Fruit fly (Drosophila melanogaster) Kc167 (cell line): ENCODE measurements around the gene CG18262.

Source experiments
- Myc ChIP-seq: fragments of >200 bp; optimal IDR thresholded peaks from 2 replicates; lab custom pipeline; 2017; ENCODE audit warnings: missing external identifiers
- Sin3A ChIP-seq: fragments of >200 bp; optimal IDR thresholded peaks from 2 replicates; lab custom pipeline; 2018; ENCODE audit warnings: missing external identifiers
- h ChIP-seq: fragments of >200 bp; optimal IDR thresholded peaks from 3 replicates; lab custom pipeline; 2018; ENCODE audit warnings: missing external identifiers
- insv ChIP-seq: fragments of >200 bp; optimal IDR thresholded peaks from 3 replicates; lab custom pipeline; 2018; ENCODE audit warnings: missing external identifiers
- psq ChIP-seq: fragments of >200 bp; optimal IDR thresholded peaks from 2 replicates; lab custom pipeline; 2017; ENCODE audit warnings: missing external identifiers
- ttk ChIP-seq: sonication (Bioruptor generic); optimal IDR thresholded peaks from 2 replicates; lab custom pipeline; 2017; ENCODE audit warnings: missing external identifiers

dm6 chrX:8152077-8152476 is 671 bp upstream of the CG18262 start, which contains the start of gene Gbeta5:
- TF ChIP-seq insv (lab: Kevin White, UChicago) (no peak), h (no peak), psq (lab: Kevin White, UChicago) (no peak), Myc (lab: Kevin White, UChicago) (no peak), Sin3A (no peak), ttk (no peak)
